Fruit fly (Drosophila melanogaster) Kc167 (cell line): ENCODE measurements around the gene mus302.

Experiments used
- Myc ChIP-seq: fragments of >200 bp; optimal IDR thresholded peaks from 2 replicates; lab custom pipeline; 2017; ENCODE audit warnings: missing external identifiers
- Sin3A ChIP-seq: fragments of >200 bp; optimal IDR thresholded peaks from 2 replicates; lab custom pipeline; 2018; ENCODE audit warnings: missing external identifiers
- h ChIP-seq: fragments of >200 bp; optimal IDR thresholded peaks from 3 replicates; lab custom pipeline; 2018; ENCODE audit warnings: missing external identifiers
- insv ChIP-seq: fragments of >200 bp; optimal IDR thresholded peaks from 3 replicates; lab custom pipeline; 2018; ENCODE audit warnings: missing external identifiers
- psq ChIP-seq: fragments of >200 bp; optimal IDR thresholded peaks from 2 replicates; lab custom pipeline; 2017; ENCODE audit warnings: missing external identifiers
- ttk ChIP-seq: sonication (Bioruptor generic); optimal IDR thresholded peaks from 2 replicates; lab custom pipeline; 2017; ENCODE audit warnings: missing external identifiers

The mus302 gene

dm6 chr3L:16772755-16773523 is 6.6 kb downstream of the mus302 start:
- TF ChIP-seq insv (lab: Kevin White, UChicago) (no peak), Sin3A (lab: Kevin White, UChicago) (no peak), psq (lab: Kevin White, UChicago) (no peak), ttk (lab: Kevin White, UChicago) (no peak), Myc (no peak), h (no peak)

- TF ChIP-seq ttk (lab: Kevin White, UChicago) = no peak
- TF ChIP-seq h = peak; percentile 6
These were observed 9.7 kb downstream of the mus302 start for dm6 chr3L:16769866-16770265.

dm6 chr3L:16768001-16768652 is 11.4 kb downstream of the mus302 start:
- no peak for TF ChIP-seq insv (lab: Kevin White, UChicago)
- no peak for TF ChIP-seq ttk (lab: Kevin White, UChicago)
- TF ChIP-seq h = no peak
- no peak for TF ChIP-seq psq (lab: Kevin White, UChicago)
- TF ChIP-seq Sin3A (lab: Kevin White, UChicago) = no peak
- no peak for TF ChIP-seq Myc

dm6 chr3L:16766901-16767300 is 12.6 kb downstream of the mus302 start:
- TF ChIP-seq insv (lab: Kevin White, UChicago) (no peak), ttk (lab: Kevin White, UChicago) (no peak), psq (lab: Kevin White, UChicago) (no peak)

dm6 chr3L:16765647-16766628 is 13.6 kb downstream of the mus302 start, which contains the start of gene Nrt:
Nrt (plus strand) TSS chr3L:16766072.
- TF ChIP-seq Sin3A (lab: Kevin White, UChicago) (no peak), Myc (no peak), insv (lab: Kevin White, UChicago) (no peak), h (no peak), psq (lab: Kevin White, UChicago) (no peak), ttk (lab: Kevin White, UChicago) (no peak)

- TF ChIP-seq insv (lab: Kevin White, UChicago) = no peak
These were observed 17.1 kb downstream of the mus302 start for dm6 chr3L:16762203-16762997.

- TF ChIP-seq Sin3A (lab: Kevin White, UChicago) = no peak
- no peak for TF ChIP-seq Myc
- TF ChIP-seq ttk (lab: Kevin White, UChicago) = no peak
- TF ChIP-seq insv (lab: Kevin White, UChicago) = no peak
- TF ChIP-seq psq (lab: Kevin White, UChicago) = no peak
- no peak for TF ChIP-seq h
These were observed 19.3 kb downstream of the mus302 start for dm6 chr3L:16760274-16760673.

dm6 chr3L:16759483-16759882 is 20.1 kb downstream of the mus302 start:
- TF ChIP-seq h (no peak), psq (lab: Kevin White, UChicago) (no peak), Myc (no peak), ttk (lab: Kevin White, UChicago) (no peak), Sin3A (lab: Kevin White, UChicago) (no peak), insv (lab: Kevin White, UChicago) (no peak)

- TF ChIP-seq ttk (lab: Kevin White, UChicago) (no peak), Myc (no peak), insv (lab: Kevin White, UChicago) (no peak)
These were observed 20.9 kb downstream of the mus302 start for dm6 chr3L:16758504-16759109.

dm6 chr3L:16755189-16755588 is 24.3 kb downstream of the mus302 start, which contains the start of gene CG42852:
CG42852 (plus strand) TSS chr3L:16755489.
- TF ChIP-seq Myc = no peak

- TF ChIP-seq Sin3A (lab: Kevin White, UChicago) = no peak
- no peak for TF ChIP-seq psq (lab: Kevin White, UChicago)
- TF ChIP-seq Myc = no peak
- no peak for TF ChIP-seq ttk (lab: Kevin White, UChicago)
These were observed 27.0 kb downstream of the mus302 start for dm6 chr3L:16752402-16753096.
